Fruit fly (Drosophila melanogaster) whole organism, prepupa: ENCODE data around the gene CG10428.

Experiments used
- CG16779 ChIP-seq: fragments of 200-800 bp; sonication (Bioruptor generic); optimal IDR thresholded peaks from 3 replicates; lab custom pipeline; 2017; ENCODE audit warnings: missing biosample characterization, mild to moderate bottlenecking, missing genetic modification characterization
- CG8119 ChIP-seq: fragments of 200-800 bp; sonication (Bioruptor generic); IDR thresholded peaks from 3 replicates; pipeline ENCODE4 v1.3.6; 2022; ENCODE audit warnings: missing biosample characterization, missing genetic modification characterization
- CG9139 ChIP-seq: fragments of 200-800 bp; sonication (Bioruptor generic); optimal IDR thresholded peaks from 3 replicates; lab custom pipeline; 2017; ENCODE audit warnings: missing biosample characterization, mild to moderate bottlenecking, missing genetic modification characterization
- Eip78C ChIP-seq: fragments of 200-800 bp; sonication (Bioruptor generic); peaks from one replicate; lab custom pipeline; 2016; ENCODE audit warnings: missing biosample characterization, missing genetic modification characterization
- OdsH ChIP-seq: fragments of 200-800 bp; sonication (Bioruptor generic); optimal IDR thresholded peaks from 3 replicates; lab custom pipeline; 2016; ENCODE audit warnings: missing biosample characterization, missing genetic modification characterization
- achi ChIP-seq: fragments of 200-800 bp; sonication (Bioruptor generic); optimal IDR thresholded peaks from 3 replicates; lab custom pipeline; 2016; ENCODE audit warnings: missing biosample characterization, missing genetic modification characterization
- fd59A ChIP-seq: fragments of 200-800 bp; sonication (Bioruptor generic); optimal IDR thresholded peaks from 2 replicates; lab custom pipeline; 2017; ENCODE audit warnings: missing biosample characterization, mild to moderate bottlenecking, missing genetic modification characterization, missing genetic modification reagents

DNA sequence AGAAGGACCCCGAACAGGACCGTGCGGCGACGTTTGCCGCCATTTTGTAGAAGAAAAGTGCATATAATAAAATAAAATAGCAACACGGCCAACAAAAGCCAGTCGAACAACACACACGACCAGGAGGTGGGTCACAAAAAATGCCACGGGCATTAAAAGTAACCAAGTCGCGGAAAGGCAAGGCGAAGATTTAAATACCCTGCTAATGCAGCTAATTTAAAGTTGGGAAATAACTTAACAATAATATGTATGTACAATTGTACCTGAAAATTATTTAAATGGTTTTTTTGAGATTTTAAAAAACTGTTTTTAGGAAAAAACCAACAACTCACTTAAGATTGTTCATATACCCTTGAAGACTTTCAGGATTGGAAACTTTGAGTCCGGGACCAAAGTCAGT is 19.1 kb upstream of the CG10428 start:
- TF ChIP-seq CG8119: peak; percentile 26; the same call in 1 of the 3 replicates
- TF ChIP-seq CG16779 (tag; lab: Kevin White, UChicago): no peak
- no peak for TF ChIP-seq OdsH (GFP tag; lab: Kevin White, UChicago)
- TF ChIP-seq CG9139 (GFP tag; lab: Kevin White, UChicago): no peak
- TF ChIP-seq Eip78C: peak; percentile 46
- no peak for TF ChIP-seq achi
- no peak for TF ChIP-seq fd59A (GFP tag; lab: Kevin White, UChicago)
